Worm (Caenorhabditis elegans) whole organism, mixed stage, embryonic: Measurements from ENCODE around the gene nop-1.

Experiments used
- elt-3 ChIP-seq: fragments of 150-350 bp; optimal IDR thresholded peaks from 2 replicates; lab custom pipeline; 2014; ENCODE audit warnings: missing biosample characterization, missing genetic modification characterization
- mep-1 ChIP-seq: fragments of 150-350 bp; optimal IDR thresholded peaks from 2 replicates; lab custom pipeline; 2017; ENCODE audit warnings: missing biosample characterization, missing genetic modification reagents, missing genetic modification characterization, inconsistent platforms
- ztf-11 ChIP-seq: fragments of 150-350 bp; optimal IDR thresholded peaks from 2 replicates; lab custom pipeline; 2014; ENCODE audit warnings: missing biosample characterization, missing genetic modification characterization

- TF ChIP-seq ztf-11 (no peak), mep-1 (tag; lab: Kevin White, UChicago) (no peak), elt-3 (tag; lab: Kevin White, UChicago) (no peak)
Measured at ce11 chrIII:5914717-5915116, 43.8 kb upstream of the nop-1 start.
